Fruit fly (Drosophila melanogaster): Measurements from ENCODE around the gene CHMP2B.

CHMP2B gene

DNA sequence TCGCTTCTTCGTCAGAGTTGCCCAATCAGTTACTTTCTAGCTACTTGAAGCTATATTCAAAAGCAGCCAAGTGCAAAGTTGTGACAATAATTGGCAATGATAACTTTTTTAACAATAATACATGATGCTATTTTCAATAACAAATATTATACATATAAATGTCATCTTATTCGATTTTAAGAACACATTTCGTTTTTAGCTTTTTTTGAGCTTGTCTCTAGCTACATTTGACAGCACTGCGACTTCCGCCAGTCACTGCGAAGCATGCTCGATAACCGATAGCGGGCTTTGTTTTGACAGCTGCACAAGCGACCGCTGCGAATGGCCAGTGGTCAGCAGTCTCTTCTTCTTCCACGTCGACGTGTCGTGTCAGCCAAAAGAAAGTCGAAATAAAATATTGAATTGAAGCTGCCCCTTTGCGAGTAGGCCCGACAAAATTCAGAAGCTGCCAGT is 13.0 kb downstream of the CHMP2B start, which contains the start of the genes Gen and Srp54k:
Gene Gen, minus strand, starts transcription at position 23 of the 453 bp plus-strand sequence.
Gene Srp54k, plus strand, starts transcription at position 325 of the 453 bp plus-strand sequence.
- TF ChIP-seq Mio (GFP tag; optimal IDR thresholded peaks at IDR 0.05) (no peak), Hr78 (GFP tag; optimal IDR thresholded peaks at IDR 0.05) (no peak), woc (GFP tag; optimal IDR thresholded peaks at IDR 0.05) (no peak), Dfd (GFP tag; optimal IDR thresholded peaks at IDR 0.05) (no peak), OdsH (GFP tag; optimal IDR thresholded peaks at IDR 0.05) (peak; percentile 32), GATAd (GFP tag; optimal IDR thresholded peaks at IDR 0.05) (no peak), Hr83 (GFP tag; optimal IDR thresholded peaks at IDR 0.05; ENCODE audit: poor library complexity, severe bottlenecking) (no peak), br (GFP tag; optimal IDR thresholded peaks at IDR 0.05) (no peak), brk (GFP tag; optimal IDR thresholded peaks at IDR 0.05) (no peak), HLH106 (tag; optimal IDR thresholded peaks at IDR 0.05) (peak; percentile 43), pan (optimal IDR thresholded peaks at IDR 0.05) (no peak), CrebA (GFP tag; optimal IDR thresholded peaks at IDR 0.05; ENCODE audit: borderline replicate concordance) (no peak), lola (GFP tag; optimal IDR thresholded peaks at IDR 0.05) (no peak), ey (GFP tag; optimal IDR thresholded peaks at IDR 0.05) (peak; percentile 36), foxo (GFP tag; optimal IDR thresholded peaks at IDR 0.05) (no peak), dl (GFP tag; optimal IDR thresholded peaks at IDR 0.05; ENCODE audit: insufficient read depth in 1 of 2, partially characterized antibody in 2 of 2) (no peak), CG32264 (GFP tag; optimal IDR thresholded peaks at IDR 0.05) (no peak), dsf (GFP tag; optimal IDR thresholded peaks at IDR 0.05; ENCODE audit: borderline replicate concordance) (no peak), rgr (GFP tag; optimal IDR thresholded peaks at IDR 0.05) (no peak), jim (GFP tag; optimal IDR thresholded peaks at IDR 0.05) (no peak), Dif (GFP tag; optimal IDR thresholded peaks at IDR 0.05; ENCODE audit: partially characterized antibody) (peak; percentile 39), psq (GFP tag; optimal IDR thresholded peaks at IDR 0.05) (peak; percentile 1), Abd-B (GFP tag; optimal IDR thresholded peaks at IDR 0.05) (no peak), dmrt93B (GFP tag; optimal IDR thresholded peaks at IDR 0.05) (no peak), N (GFP tag; optimal IDR thresholded peaks at IDR 0.05) (no peak), fru (GFP tag; optimal IDR thresholded peaks at IDR 0.05) (no peak), Rel (GFP tag; optimal IDR thresholded peaks at IDR 0.05) (no peak), Rel (tag; optimal IDR thresholded peaks at IDR 0.05) (peak; percentile 6), usp (GFP tag; optimal IDR thresholded peaks at IDR 0.05) (no peak), sv (GFP tag; optimal IDR thresholded peaks at IDR 0.05) (peak; percentile 7), tai (GFP tag; optimal IDR thresholded peaks at IDR 0.05) (no peak), Myc (optimal IDR thresholded peaks at IDR 0.05) (peak; percentile 100), sage (GFP tag; optimal IDR thresholded peaks at IDR 0.05) (no peak), Hnf4 (GFP tag; optimal IDR thresholded peaks at IDR 0.05) (no peak), Jra (GFP tag; optimal IDR thresholded peaks at IDR 0.05) (no peak), Vsx2 (GFP tag; optimal IDR thresholded peaks at IDR 0.05; ENCODE audit: partially characterized antibody) (no peak), CG9705 (GFP tag; optimal IDR thresholded peaks at IDR 0.05) (peak; percentile 13), Sp1 (GFP tag; optimal IDR thresholded peaks at IDR 0.05) (peak; percentile 48), h (GFP tag; optimal IDR thresholded peaks at IDR 0.05) (no peak)

DNA sequence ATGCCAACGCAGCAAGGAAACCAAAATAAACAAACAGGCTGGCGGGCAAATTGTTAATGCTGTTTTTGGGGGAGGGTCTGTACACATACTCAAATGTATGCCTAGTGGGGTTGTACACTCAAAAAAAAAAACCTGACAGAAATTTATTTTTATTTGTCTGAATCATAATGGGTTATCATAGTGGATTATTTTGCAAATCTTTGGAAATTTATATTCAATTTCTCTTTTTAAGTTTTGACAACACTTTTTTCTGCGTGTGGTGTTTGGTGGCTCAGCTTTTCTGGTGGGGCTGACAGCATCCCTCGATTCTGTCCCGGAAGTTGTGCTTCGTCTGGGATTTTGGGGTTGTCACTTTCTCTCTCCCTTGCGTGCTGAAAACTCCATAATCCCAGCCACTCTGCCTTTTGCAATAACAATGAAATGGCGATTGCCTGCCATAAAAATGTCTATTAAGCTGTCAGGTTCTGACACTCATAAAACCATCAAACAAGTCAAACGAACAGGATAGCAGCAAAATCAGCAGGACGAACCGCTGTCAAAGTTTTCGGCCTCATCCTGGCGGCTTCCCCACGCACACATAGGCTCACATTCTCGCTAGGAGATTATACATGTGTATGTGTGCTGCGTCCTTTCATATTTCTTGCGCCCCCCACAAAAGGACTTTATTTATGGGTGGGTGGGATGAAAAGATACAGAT is 15.6 kb downstream of the CHMP2B start:
- peak; percentile 79 for TF ChIP-seq ey (GFP tag; optimal IDR thresholded peaks at IDR 0.05)
- no peak for TF ChIP-seq Rel (GFP tag; optimal IDR thresholded peaks at IDR 0.05)
- no peak for TF ChIP-seq Rel (tag; optimal IDR thresholded peaks at IDR 0.05)
- TF ChIP-seq Dif (GFP tag; optimal IDR thresholded peaks at IDR 0.05; ENCODE audit: partially characterized antibody): no peak
- TF ChIP-seq Jra (GFP tag; optimal IDR thresholded peaks at IDR 0.05): no peak
- peak; percentile 56 for TF ChIP-seq woc (GFP tag; optimal IDR thresholded peaks at IDR 0.05)
- TF ChIP-seq jim (GFP tag; optimal IDR thresholded peaks at IDR 0.05): no peak
- peak; percentile 79 for TF ChIP-seq h (GFP tag; optimal IDR thresholded peaks at IDR 0.05)
- no peak for TF ChIP-seq brk (GFP tag; optimal IDR thresholded peaks at IDR 0.05)
- TF ChIP-seq Myc (optimal IDR thresholded peaks at IDR 0.05): no peak
- TF ChIP-seq CG32264 (GFP tag; optimal IDR thresholded peaks at IDR 0.05): no peak
- TF ChIP-seq OdsH (GFP tag; optimal IDR thresholded peaks at IDR 0.05): peak; percentile 68
- TF ChIP-seq HLH106 (tag; optimal IDR thresholded peaks at IDR 0.05): no peak
- no peak for TF ChIP-seq usp (GFP tag; optimal IDR thresholded peaks at IDR 0.05)
- no peak for TF ChIP-seq pan (optimal IDR thresholded peaks at IDR 0.05)
- TF ChIP-seq dsf (GFP tag; optimal IDR thresholded peaks at IDR 0.05; ENCODE audit: borderline replicate concordance): no peak
- no peak for TF ChIP-seq dl (GFP tag; optimal IDR thresholded peaks at IDR 0.05; ENCODE audit: insufficient read depth in 1 of 2, partially characterized antibody in 2 of 2)
- TF ChIP-seq N (GFP tag; optimal IDR thresholded peaks at IDR 0.05): no peak
- peak; percentile 2 for TF ChIP-seq CG9705 (GFP tag; optimal IDR thresholded peaks at IDR 0.05)
- TF ChIP-seq lola (GFP tag; optimal IDR thresholded peaks at IDR 0.05): no peak
- peak in 1 of 2 experiments; percentile 80 for TF ChIP-seq foxo (GFP tag; optimal IDR thresholded peaks at IDR 0.05)
- no peak for TF ChIP-seq Hr78 (GFP tag; optimal IDR thresholded peaks at IDR 0.05)
- TF ChIP-seq sv (GFP tag; optimal IDR thresholded peaks at IDR 0.05): peak; percentile 74
- TF ChIP-seq br (GFP tag; optimal IDR thresholded peaks at IDR 0.05): peak; percentile 66
- no peak for TF ChIP-seq Hnf4 (GFP tag; optimal IDR thresholded peaks at IDR 0.05)
- TF ChIP-seq psq (GFP tag; optimal IDR thresholded peaks at IDR 0.05): peak; percentile 56
- no peak for TF ChIP-seq sage (GFP tag; optimal IDR thresholded peaks at IDR 0.05)
- no peak for TF ChIP-seq CrebA (GFP tag; optimal IDR thresholded peaks at IDR 0.05; ENCODE audit: borderline replicate concordance)
- TF ChIP-seq Vsx2 (GFP tag; optimal IDR thresholded peaks at IDR 0.05; ENCODE audit: partially characterized antibody): no peak
- no peak for TF ChIP-seq dmrt93B (GFP tag; optimal IDR thresholded peaks at IDR 0.05)
- no peak for TF ChIP-seq Hr83 (GFP tag; optimal IDR thresholded peaks at IDR 0.05; ENCODE audit: poor library complexity, severe bottlenecking)
- TF ChIP-seq fru (GFP tag; optimal IDR thresholded peaks at IDR 0.05): peak; percentile 77
- peak; percentile 72 for TF ChIP-seq rgr (GFP tag; optimal IDR thresholded peaks at IDR 0.05)
- no peak for TF ChIP-seq Dfd (GFP tag; optimal IDR thresholded peaks at IDR 0.05)
- no peak for TF ChIP-seq GATAd (GFP tag; optimal IDR thresholded peaks at IDR 0.05)
- TF ChIP-seq Abd-B (GFP tag; optimal IDR thresholded peaks at IDR 0.05): no peak
- no peak for TF ChIP-seq tai (GFP tag; optimal IDR thresholded peaks at IDR 0.05)
- TF ChIP-seq Sp1 (GFP tag; optimal IDR thresholded peaks at IDR 0.05): peak; percentile 58
- TF ChIP-seq Mio (GFP tag; optimal IDR thresholded peaks at IDR 0.05): no peak

Data from whole organism, wandering third instar larva.